Fruit fly (Drosophila melanogaster): ENCODE results near the gene vret.
A peak's percentile ranks its signal among the peaks of the same experiment; 100 is the strongest.

Gene vret

dm6 chr3R:22750534-22750947 is 5.2 kb upstream of the vret start, which contains the start of the genes rumi, CG7029 and Usp12-46 (continued):
- peak; percentile 87 for TF ChIP-seq dmrt11E (tag; optimal IDR thresholded peaks at IDR 0.05)
- peak; percentile 84 for TF ChIP-seq lmd (GFP tag; IDR thresholded peaks at IDR 0.05)
- TF ChIP-seq HLH3B (GFP tag; IDR thresholded peaks at IDR 0.05) = peak; percentile 81
- peak; percentile 78 for TF ChIP-seq Blimp-1 (GFP tag; optimal IDR thresholded peaks at IDR 0.05)
- TF ChIP-seq CG6791 (GFP tag; IDR thresholded peaks at IDR 0.05; ENCODE audit: partially characterized antibody) = peak; percentile 73; the same call in 2 of the 3 replicates
- TF ChIP-seq Atf6 (GFP tag; IDR thresholded peaks at IDR 0.05) = peak; percentile 87
- peak; percentile 93 for TF ChIP-seq Antp (GFP tag; optimal IDR thresholded peaks at IDR 0.05)
- peak; percentile 77; the same call in 3 of the 4 replicates for TF ChIP-seq Gug (GFP tag; IDR thresholded peaks at IDR 0.05)
- TF ChIP-seq CG6272 (GFP tag; IDR thresholded peaks at IDR 0.05) = peak; percentile 76
- TF ChIP-seq caup (GFP tag; optimal IDR thresholded peaks at IDR 0.05; ENCODE audit: severe bottlenecking) = peak; percentile 73
- peak; percentile 75 for TF ChIP-seq Drgx (GFP tag; IDR thresholded peaks at IDR 0.05)
- TF ChIP-seq CG13624 (GFP tag; optimal IDR thresholded peaks at IDR 0.05) = peak; percentile 89
- TF ChIP-seq CG14710 (tag; optimal IDR thresholded peaks at IDR 0.05) = peak; percentile 100
- peak; percentile 93 for TF ChIP-seq nmo (GFP tag; optimal IDR thresholded peaks at IDR 0.05)
- peak; percentile 98 for TF ChIP-seq HmgD (GFP tag; optimal IDR thresholded peaks at IDR 0.05)
- peak; percentile 72 for TF ChIP-seq CG3407 (GFP tag; optimal IDR thresholded peaks at IDR 0.05)
- TF ChIP-seq CG31441 (GFP tag; IDR thresholded peaks at IDR 0.05) = peak; percentile 94
- no peak for TF ChIP-seq pita (GFP tag; optimal IDR thresholded peaks at IDR 0.05)
- TF ChIP-seq nau (GFP tag; optimal IDR thresholded peaks at IDR 0.05) = no peak
- TF ChIP-seq MESR4 (GFP tag; optimal IDR thresholded peaks at IDR 0.05) = no peak
- peak; percentile 79 for TF ChIP-seq scrt (GFP tag; optimal IDR thresholded peaks at IDR 0.05)
- peak; percentile 57 for TF ChIP-seq CG7987 (GFP tag; optimal IDR thresholded peaks at IDR 0.05)
- peak; percentile 77; the same call in 1 of the 2 replicates for TF ChIP-seq sens-2 (GFP tag; IDR thresholded peaks at IDR 0.05)
- peak; percentile 83 for TF ChIP-seq CG18619 (GFP tag; optimal IDR thresholded peaks at IDR 0.05)
- peak; percentile 76 for TF ChIP-seq emc (GFP tag; optimal IDR thresholded peaks at IDR 0.05)
- peak; percentile 85 for TF ChIP-seq PHDP (tag; optimal IDR thresholded peaks at IDR 0.05)
- peak; percentile 86 for TF ChIP-seq Sox102F (GFP tag; optimal IDR thresholded peaks at IDR 0.05)
- TF ChIP-seq Awh (GFP tag; IDR thresholded peaks at IDR 0.05) = peak; percentile 63
- peak; percentile 75 for TF ChIP-seq ssp (GFP tag; IDR thresholded peaks at IDR 0.05)
- peak; percentile 82 for TF ChIP-seq CG1233 (GFP tag; optimal IDR thresholded peaks at IDR 0.05)
- TF ChIP-seq CG7745 (tag; optimal IDR thresholded peaks at IDR 0.05) = no peak
- TF ChIP-seq Fer1 (GFP tag; optimal IDR thresholded peaks at IDR 0.05) = peak; percentile 75
- peak; percentile 82 for TF ChIP-seq pros (GFP tag; optimal IDR thresholded peaks at IDR 0.05)
- peak; percentile 87 for TF ChIP-seq tin (GFP tag; optimal IDR thresholded peaks at IDR 0.05)
- peak; percentile 82 to 92 for TF ChIP-seq Pdp1 (GFP tag; optimal IDR thresholded peaks at IDR 0.05)
- peak; percentile 82 for TF ChIP-seq fd96Cb (tag; optimal IDR thresholded peaks at IDR 0.05)
- TF ChIP-seq cas (GFP tag; IDR thresholded peaks at IDR 0.05) = peak; percentile 63; the same call in 1 of the 2 replicates
- peak; percentile 81 for TF ChIP-seq Scr (GFP tag; IDR thresholded peaks at IDR 0.05; ENCODE audit: partially characterized antibody)
- peak; percentile 65 for TF ChIP-seq CG30020 (tag; optimal IDR thresholded peaks at IDR 0.05)
- peak; percentile 58 for TF ChIP-seq CG1529 (GFP tag; optimal IDR thresholded peaks at IDR 0.05)
- TF ChIP-seq HLH4C (GFP tag; IDR thresholded peaks at IDR 0.05; ENCODE audit: partially characterized antibody) = peak; percentile 78
- TF ChIP-seq seq (GFP tag; IDR thresholded peaks at IDR 0.05) = 0 out of 2 replicates have a peak, but pooled peaks have one; percentile 55
- TF ChIP-seq h (optimal IDR thresholded peaks at IDR 0.05) = no peak
- peak; percentile 87 for TF ChIP-seq BEAF-32 (GFP tag; optimal IDR thresholded peaks at IDR 0.05)
- peak; percentile 90 for TF ChIP-seq chn (GFP tag; optimal IDR thresholded peaks at IDR 0.05)
- TF ChIP-seq CG8290 (GFP tag; optimal IDR thresholded peaks at IDR 0.05) = peak; percentile 83
- peak in 1 of 2 experiments; percentile 86 for TF ChIP-seq CG8290 (tag; optimal IDR thresholded peaks at IDR 0.05)
- TF ChIP-seq CG17359 (tag; optimal IDR thresholded peaks at IDR 0.05) = peak; percentile 84
- peak; percentile 90 for TF ChIP-seq CG14014 (GFP tag; IDR thresholded peaks at IDR 0.05)
- peak; percentile 58; the same call in 1 of the 2 replicates for TF ChIP-seq CG31224 (GFP tag; IDR thresholded peaks at IDR 0.05)

Data from whole organism, embryonic.